Fruit fly (Drosophila melanogaster) whole organism, embryonic: Measurements from ENCODE around the gene Mal-B2.

Experiments used
- Abd-B ChIP-seq: fragments of 200-800 bp; sonication (Bioruptor generic); optimal IDR thresholded peaks from 2 replicates; lab custom pipeline; 2018; ENCODE audit warnings: missing biosample characterization, mild to moderate bottlenecking, missing genetic modification characterization, moderate library complexity
- CG10366 ChIP-seq: fragments of 200-800 bp; sonication (Bioruptor generic); IDR thresholded peaks from 2 replicates; pipeline ENCODE4 v1.3.6; 2022; ENCODE audit warnings: missing biosample characterization, missing genetic modification characterization
- CG10979 ChIP-seq: fragments of 200-800 bp; sonication (Bioruptor generic); optimal IDR thresholded peaks from 2 replicates; lab custom pipeline; 2018; ENCODE audit warnings: missing biosample characterization, mild to moderate bottlenecking, missing genetic modification characterization, moderate library complexity
- CG11247 ChIP-seq: fragments of 200-800 bp; sonication (Bioruptor generic); IDR thresholded peaks from 2 replicates; pipeline ENCODE4 v1.3.6; 2022; ENCODE audit warnings: missing biosample characterization, missing genetic modification characterization
- CG11695 ChIP-seq: fragments of 200-800 bp; sonication (Bioruptor generic); IDR thresholded peaks from 3 replicates; pipeline ENCODE4 v1.3.6; 2022; ENCODE audit warnings: missing biosample characterization, missing genetic modification characterization
- CG11723 ChIP-seq: fragments of 200-800 bp; sonication (Bioruptor generic); optimal IDR thresholded peaks from 2 replicates; lab custom pipeline; 2017; ENCODE audit warnings: missing biosample characterization, mild to moderate bottlenecking, missing genetic modification characterization
- CG13775 ChIP-seq: fragments of 200-800 bp; sonication (Bioruptor generic); optimal IDR thresholded peaks from 3 replicates; lab custom pipeline; 2017; ENCODE audit warnings: missing biosample characterization, mild to moderate bottlenecking, missing genetic modification characterization
- CG14710 ChIP-seq: fragments of 200-800 bp; sonication (Bioruptor generic); optimal IDR thresholded peaks from 3 replicates; lab custom pipeline; 2019; ENCODE audit warnings: missing biosample characterization, mild to moderate bottlenecking, missing genetic modification characterization, moderate library complexity
- CG15514 ChIP-seq: fragments of 200-800 bp; sonication (Bioruptor generic); optimal IDR thresholded peaks from 3 replicates; lab custom pipeline; 2017; ENCODE audit warnings: missing biosample characterization, missing genetic modification characterization, mild to moderate bottlenecking, moderate library complexity, missing genetic modification reagents
- CG1603 ChIP-seq: fragments of 200-800 bp; sonication (Bioruptor generic); optimal IDR thresholded peaks from 2 replicates; lab custom pipeline; 2019; ENCODE audit warnings: missing biosample characterization, mild to moderate bottlenecking, missing genetic modification characterization, moderate library complexity
- CG16815 ChIP-seq: fragments of 200-800 bp; sonication (Bioruptor generic); optimal IDR thresholded peaks from 3 replicates; lab custom pipeline; 2017; ENCODE audit warnings: missing biosample characterization, mild to moderate bottlenecking, missing genetic modification characterization
- CG17186 ChIP-seq: fragments of 200-800 bp; sonication (Bioruptor generic); optimal IDR thresholded peaks from 3 replicates; lab custom pipeline; 2017; ENCODE audit warnings: missing biosample characterization, missing genetic modification reagents, missing genetic modification characterization
- CG17912 ChIP-seq: fragments of 200-800 bp; sonication (Bioruptor generic); optimal IDR thresholded peaks from 2 replicates; lab custom pipeline; 2018; ENCODE audit warnings: missing biosample characterization, mild to moderate bottlenecking, missing genetic modification characterization
- CG18476 ChIP-seq: fragments of 200-800 bp; sonication (Bioruptor generic); optimal IDR thresholded peaks from 2 replicates; lab custom pipeline; 2016; ENCODE audit warnings: missing biosample characterization, mild to moderate bottlenecking, missing genetic modification characterization
- CG30020 ChIP-seq: fragments of 200-800 bp; optimal IDR thresholded peaks from 2 replicates; lab custom pipeline; 2019; ENCODE audit warnings: missing biosample characterization, mild to moderate bottlenecking, missing genetic modification characterization, moderate library complexity
- CG30431 ChIP-seq: fragments of 200-800 bp; sonication (Bioruptor generic); optimal IDR thresholded peaks from 2 replicates; lab custom pipeline; 2017; ENCODE audit warnings: missing biosample characterization, missing genetic modification characterization
- CG3163 ChIP-seq: fragments of 200-800 bp; sonication (Bioruptor generic); optimal IDR thresholded peaks from 3 replicates; lab custom pipeline; 2016; ENCODE audit warnings: missing biosample characterization, missing genetic modification characterization
- CG3407 ChIP-seq: fragments of 200-800 bp; sonication (Bioruptor generic); optimal IDR thresholded peaks from 2 replicates; lab custom pipeline; 2018; ENCODE audit warnings: missing biosample characterization, mild to moderate bottlenecking, missing genetic modification characterization
- CG34376 ChIP-seq: fragments of 200-800 bp; sonication (Bioruptor generic); optimal IDR thresholded peaks from 2 replicates; lab custom pipeline; 2018; ENCODE audit warnings: missing biosample characterization, mild to moderate bottlenecking, missing genetic modification characterization
- CG4282 ChIP-seq: fragments of 200-800 bp; sonication (Bioruptor generic); optimal IDR thresholded peaks from 2 replicates; lab custom pipeline; 2016; ENCODE audit warnings: missing biosample characterization, missing genetic modification characterization
- CG5180 ChIP-seq: fragments of 200-800 bp; sonication (Bioruptor generic); optimal IDR thresholded peaks from 3 replicates; lab custom pipeline; 2017; ENCODE audit warnings: missing biosample characterization, missing genetic modification characterization, mild to moderate bottlenecking, moderate library complexity, missing genetic modification reagents
- CG7987 ChIP-seq: fragments of 200-800 bp; sonication (Bioruptor generic); optimal IDR thresholded peaks from 2 replicates; lab custom pipeline; 2018; ENCODE audit warnings: missing biosample characterization, mild to moderate bottlenecking, missing genetic modification characterization, moderate library complexity
- CG8478 ChIP-seq: fragments of >200 bp; optimal IDR thresholded peaks from 2 replicates; lab custom pipeline; 2018
- CG9437 ChIP-seq: fragments of 200-800 bp; sonication (Bioruptor generic); optimal IDR thresholded peaks from 2 replicates; lab custom pipeline; 2018; ENCODE audit warnings: missing biosample characterization, mild to moderate bottlenecking, missing genetic modification characterization
- CoRest ChIP-seq: fragments of 200-800 bp; sonication (Bioruptor generic); optimal IDR thresholded peaks from 3 replicates; lab custom pipeline; 2018; ENCODE audit warnings: missing biosample characterization, mild to moderate bottlenecking, missing genetic modification characterization, moderate library complexity
- D19B ChIP-seq: fragments of 200-800 bp; sonication (Bioruptor generic); optimal IDR thresholded peaks from 2 replicates; lab custom pipeline; 2017; ENCODE audit warnings: missing biosample characterization, mild to moderate bottlenecking, missing genetic modification characterization
- H15 ChIP-seq: fragments of 200-800 bp; sonication (Bioruptor generic); IDR thresholded peaks from 3 replicates; pipeline ENCODE4 v1.3.6; 2022; ENCODE audit warnings: missing biosample characterization, missing genetic modification characterization
- H2.0 ChIP-seq: fragments of 200-800 bp; sonication (Bioruptor generic); IDR thresholded peaks from 2 replicates; pipeline ENCODE4 v1.3.6; 2022; ENCODE audit warnings: missing biosample characterization, missing genetic modification characterization
- HLH54F ChIP-seq: fragments of 200-800 bp; sonication (Bioruptor generic); optimal IDR thresholded peaks from 3 replicates; lab custom pipeline; 2016; ENCODE audit warnings: missing biosample characterization, missing genetic modification characterization
- HmgD ChIP-seq: fragments of 200-800 bp; sonication (Bioruptor generic); optimal IDR thresholded peaks from 3 replicates; lab custom pipeline; 2016; ENCODE audit warnings: missing biosample characterization, missing genetic modification characterization
- Kr ChIP-seq: fragments of 200-800 bp; sonication (Bioruptor generic); optimal IDR thresholded peaks from 2 replicates; lab custom pipeline; 2017; ENCODE audit warnings: missing biosample characterization, mild to moderate bottlenecking, missing genetic modification characterization
- MBD-R2 ChIP-seq: fragments of 200-800 bp; sonication (Bioruptor generic); IDR thresholded peaks from 2 replicates; pipeline ENCODE4 v1.3.6; 2022; ENCODE audit warnings: missing biosample characterization, missing genetic modification characterization
- NfI ChIP-seq: fragments of 200-800 bp; sonication (Bioruptor generic); optimal IDR thresholded peaks from 3 replicates; lab custom pipeline; 2018; ENCODE audit warnings: missing biosample characterization, mild to moderate bottlenecking, missing genetic modification characterization, moderate library complexity
- Oaz ChIP-seq: fragments of 200-800 bp; sonication (Bioruptor generic); IDR thresholded peaks from 2 replicates; pipeline ENCODE4 v1.3.6; 2022; ENCODE audit warnings: missing biosample characterization, missing genetic modification characterization
- Rfx ChIP-seq: fragments of 200-800 bp; sonication (Bioruptor generic); IDR thresholded peaks from 2 replicates; pipeline ENCODE4 v1.3.6; 2022; ENCODE audit warnings: missing biosample characterization, missing genetic modification characterization
- Scr ChIP-seq: fragments of 200-800 bp; sonication (Bioruptor generic); IDR thresholded peaks from 2 replicates; pipeline ENCODE4 v1.3.6; 2022; ENCODE audit warnings: missing biosample characterization, missing genetic modification characterization; ENCODE audit not compliant: partially characterized antibody
- Taf1 ChIP-seq: fragments of 200-800 bp; sonication (Bioruptor generic); IDR thresholded peaks from 2 replicates; pipeline ENCODE4 v1.3.6; 2022; ENCODE audit warnings: missing biosample characterization, missing genetic modification characterization
- ase ChIP-seq: fragments of 200-800 bp; sonication (Bioruptor generic); IDR thresholded peaks from 3 replicates; pipeline ENCODE4 v1.3.6; 2022; ENCODE audit warnings: missing biosample characterization, missing genetic modification characterization
- cad ChIP-seq: fragments of >200 bp; optimal IDR thresholded peaks from 2 replicates; lab custom pipeline; 2017; ENCODE audit warnings: missing biosample characterization, missing genetic modification characterization
- dpn ChIP-seq, 2 experiments: fragments of 200-800 bp; sonication (Bioruptor generic); optimal IDR thresholded peaks; 3 replicates each; lab custom pipeline; 2016; ENCODE audit warnings: missing biosample characterization in 2 of 2, missing genetic modification characterization in 2 of 2
- hth ChIP-seq: fragments of >200 bp; optimal IDR thresholded peaks from 2 replicates; lab custom pipeline; 2017; ENCODE audit warnings: inconsistent platforms
- insv ChIP-seq, 2 experiments: fragments of 200-800 bp; sonication (Bioruptor generic); optimal IDR thresholded peaks; 3 replicates each; lab custom pipeline; 2016 to 2018; ENCODE audit warnings: missing biosample characterization in 2 of 2, missing genetic modification characterization in 2 of 2
- lmd ChIP-seq: fragments of 200-800 bp; sonication (Bioruptor generic); IDR thresholded peaks from 2 replicates; pipeline ENCODE4 v1.3.6; 2022; ENCODE audit warnings: missing biosample characterization, missing genetic modification characterization
- phol ChIP-seq: fragments of 200-800 bp; sonication (Bioruptor generic); optimal IDR thresholded peaks from 3 replicates; lab custom pipeline; 2018; ENCODE audit warnings: missing biosample characterization, mild to moderate bottlenecking, missing genetic modification characterization, moderate library complexity
- prd ChIP-seq, 3 experiments: fragments of >200 bp in 2 of 3; fragments of 200-800 bp in 1 of 3; sonication (Bioruptor generic) in 1 of 3; optimal IDR thresholded peaks in 2 of 3; IDR thresholded peaks in 1 of 3; 2 replicates in 2 of 3; 3 replicates in 1 of 3; pipeline versions ENCODE4 v1.3.6 to Lab custom; 2017 to 2022; ENCODE audit warnings: missing biosample characterization in 1 of 3, missing genetic modification characterization in 1 of 3
- repo ChIP-seq: fragments of 200-800 bp; sonication (Bioruptor generic); optimal IDR thresholded peaks from 2 replicates; lab custom pipeline; 2016; ENCODE audit warnings: missing biosample characterization, missing genetic modification characterization
- rib ChIP-seq: fragments of 200-800 bp; sonication (Bioruptor generic); IDR thresholded peaks from 2 replicates; pipeline ENCODE4 v1.3.6; 2022; ENCODE audit warnings: missing biosample characterization, missing genetic modification characterization
- sens-2 ChIP-seq: fragments of 200-800 bp; sonication (Bioruptor generic); IDR thresholded peaks from 2 replicates; pipeline ENCODE4 v1.3.6; 2022; ENCODE audit warnings: missing biosample characterization, missing genetic modification characterization
- sug ChIP-seq: fragments of 200-800 bp; optimal IDR thresholded peaks from 2 replicates; lab custom pipeline; 2019; ENCODE audit warnings: missing biosample characterization, mild to moderate bottlenecking, missing genetic modification characterization, moderate library complexity
- twi ChIP-seq: fragments of 200-800 bp; optimal IDR thresholded peaks from 2 replicates; lab custom pipeline; 2019; ENCODE audit warnings: missing biosample characterization, mild to moderate bottlenecking, missing genetic modification characterization, moderate library complexity

Gene Mal-B2

DNA sequence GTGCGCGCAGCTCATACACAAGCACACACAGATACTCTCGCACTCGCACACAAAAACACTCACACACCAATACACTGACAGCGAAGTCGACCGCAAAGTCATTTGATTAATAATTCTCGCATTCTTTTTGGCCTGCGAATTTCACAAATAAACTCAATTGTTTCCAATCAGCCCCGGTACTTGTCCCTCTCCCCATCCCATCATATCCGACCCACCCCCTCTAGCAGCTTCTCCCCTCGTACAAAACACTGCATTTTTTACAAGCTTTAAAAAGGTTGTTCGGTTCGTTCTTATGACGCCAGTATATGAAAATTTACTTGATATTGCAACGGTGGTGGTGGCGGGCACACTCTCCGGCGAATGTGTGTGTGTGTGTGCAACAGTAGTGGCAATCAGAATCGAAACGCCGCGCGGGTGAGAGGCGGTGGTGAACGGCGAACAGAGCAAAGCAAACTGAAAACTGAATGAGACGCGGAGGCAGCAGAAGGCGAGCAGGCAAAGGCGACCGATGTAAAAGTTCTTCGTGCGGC is 42.0 kb upstream of the Mal-B2 start (continued):
- TF ChIP-seq H15 (0 out of 3 replicates have a peak, but pooled peaks have one; percentile 12), Abd-B (no peak), CG3407 (GFP tag; lab: Kevin White, UChicago) (no peak), CG13775 (GFP tag; lab: Kevin White, UChicago) (no peak), CG1603 (tag; lab: Kevin White, UChicago) (peak; percentile 12), Taf1 (no peak), CG9437 (no peak), CG16815 (GFP tag; lab: Kevin White, UChicago) (no peak), CG17186 (GFP tag; lab: Kevin White, UChicago) (no peak), sug (tag; lab: Kevin White, UChicago) (peak; percentile 59), CG11723 (GFP tag; lab: Kevin White, UChicago) (no peak), CG11695 (0 out of 3 replicates have a peak, but pooled peaks have one; percentile 32), HLH54F (GFP tag; lab: Kevin White, UChicago) (peak; percentile 11), NfI (GFP tag; lab: Kevin White, UChicago) (peak; percentile 8), CG5180 (GFP tag; lab: Kevin White, UChicago) (no peak), CG4282 (GFP tag; lab: Kevin White, UChicago) (no peak), CG34376 (GFP tag; lab: Kevin White, UChicago) (peak; percentile 52), cad (GFP tag; lab: Kevin White, UChicago) (no peak), prd (optimal IDR thresholded peaks at IDR 0.05; lab: Kevin White, UChicago) (no peak), prd (GFP tag; IDR thresholded peaks at IDR 0.05; lab: Robert Waterston, UW) (no peak), Oaz (GFP tag; lab: Robert Waterston, UW) (no peak), CG7987 (GFP tag; lab: Kevin White, UChicago) (peak; percentile 55), phol (tag; lab: Kevin White, UChicago) (no peak), HmgD (GFP tag; lab: Kevin White, UChicago) (peak; percentile 61), H2.0 (no peak), twi (no peak), lmd (GFP tag; lab: Robert Waterston, UW) (no peak), CG30431 (GFP tag; lab: Kevin White, UChicago) (no peak), insv (GFP tag; optimal IDR thresholded peaks at IDR 0.05; lab: Kevin White, UChicago) (peak in 1 of 2 experiments; percentile 42), Scr (GFP tag; lab: Robert Waterston, UW) (no peak; the same call in 1 of the 2 replicates), rib (GFP tag; lab: Robert Waterston, UW) (peak; percentile 81; the same call in 1 of the 2 replicates), CG18476 (GFP tag; lab: Kevin White, UChicago) (no peak), dpn (GFP tag; optimal IDR thresholded peaks at IDR 0.05; lab: Kevin White, UChicago) (peak in 1 of 2 experiments; percentile 5), CG3163 (peak; percentile 28), CG10366 (GFP tag; lab: Robert Waterston, UW) (no peak), CoRest (tag; lab: Kevin White, UChicago) (no peak), CG8478 (lab: Kevin White, UChicago) (peak; percentile 80), CG11247 (GFP tag; lab: Robert Waterston, UW) (0 out of 2 replicates have a peak, but pooled peaks have one; percentile 10), CG15514 (peak; percentile 27), hth (lab: Kevin White, UChicago) (no peak), CG10979 (tag; lab: Kevin White, UChicago) (no peak), CG14710 (tag; lab: Kevin White, UChicago) (no peak), repo (peak; percentile 48), Kr (no peak), CG30020 (tag; lab: Kevin White, UChicago) (no peak), MBD-R2 (GFP tag; lab: Robert Waterston, UW) (peak; percentile 31; the same call in 1 of the 2 replicates), CG17912 (no peak), Rfx (GFP tag; lab: Robert Waterston, UW) (no peak; the same call in 1 of the 2 replicates), ase (no peak), sens-2 (GFP tag; lab: Robert Waterston, UW) (no peak), D19B (GFP tag; lab: Kevin White, UChicago) (no peak)
